Worm (Caenorhabditis elegans): ENCODE measurements around the gene T04F3.4.

T04F3.4 gene

ce11 chrV:11764373-11764954, 1.6 kb upstream of the T04F3.4 start, which contains the start of the genes F55A11.1 and syx-5 (continued):
- TF ChIP-seq lir-1 (GFP tag; conservative IDR thresholded peaks at IDR 0.05) = no peak
- TF ChIP-seq F33H1.4 (GFP tag; IDR thresholded peaks at IDR 0.05) = peak; percentile 55
- peak; percentile 87 for TF ChIP-seq pbrm-1 (GFP tag; IDR thresholded peaks at IDR 0.05)
- TF ChIP-seq madf-10 (tag; optimal IDR thresholded peaks at IDR 0.05) = peak; percentile 54
- TF ChIP-seq ztf-18 (tag; optimal IDR thresholded peaks at IDR 0.05) = peak; percentile 45
- TF ChIP-seq bed-1 (GFP tag; IDR thresholded peaks at IDR 0.05) = no peak
- no peak for TF ChIP-seq aptf-2 (GFP tag; conservative IDR thresholded peaks at IDR 0.05)
- TF ChIP-seq nhr-120 (GFP tag; IDR thresholded peaks at IDR 0.05) = no peak
- TF ChIP-seq attf-3 (GFP tag; conservative IDR thresholded peaks at IDR 0.05) = no peak
- no peak for TF ChIP-seq ceh-40 (GFP tag; IDR thresholded peaks at IDR 0.05)
- peak; percentile 80 for TF ChIP-seq mcd-1 (GFP tag; IDR thresholded peaks at IDR 0.05)
- TF ChIP-seq nhr-90 (tag; optimal IDR thresholded peaks at IDR 0.05) = no peak
- 0 out of 2 replicates have a peak, but pooled peaks have one; percentile 71 for TF ChIP-seq Y56A3A.18 (GFP tag; IDR thresholded peaks at IDR 0.05)
- TF ChIP-seq efl-1 (GFP tag; optimal IDR thresholded peaks at IDR 0.05) = peak; percentile 33
- no peak for TF ChIP-seq C17E4.6 (GFP tag; IDR thresholded peaks at IDR 0.05)
- TF ChIP-seq egl-44 (GFP tag; IDR thresholded peaks at IDR 0.05) = no peak
- TF ChIP-seq ama-1 (optimal IDR thresholded peaks at IDR 0.05) = no peak
- no peak for TF ChIP-seq ama-1 (GFP tag; optimal IDR thresholded peaks at IDR 0.05)
- TF ChIP-seq D2030.7 (GFP tag; IDR thresholded peaks at IDR 0.05) = peak; percentile 56; the same call in 1 of the 2 replicates
- no peak for TF ChIP-seq B0261.1 (tag; optimal IDR thresholded peaks at IDR 0.05)
- TF ChIP-seq attf-5 (GFP tag; optimal IDR thresholded peaks at IDR 0.05) = peak; percentile 67
- no peak for TF ChIP-seq mes-4 (tag; optimal IDR thresholded peaks at IDR 0.05)
- no peak for TF ChIP-seq tbx-9 (tag; optimal IDR thresholded peaks at IDR 0.05; ENCODE audit: borderline replicate concordance)
- TF ChIP-seq hlh-26 (GFP tag; conservative IDR thresholded peaks at IDR 0.05) = no peak
- peak; percentile 40 for TF ChIP-seq ztf-3 (GFP tag; optimal IDR thresholded peaks at IDR 0.05)
- no peak for TF ChIP-seq F55B11.4 (tag; optimal IDR thresholded peaks at IDR 0.05; ENCODE audit: borderline replicate concordance, insufficient read depth)
- TF ChIP-seq ztf-22 (GFP tag; optimal IDR thresholded peaks at IDR 0.05) = no peak
- TF ChIP-seq unc-62 (GFP tag; optimal IDR thresholded peaks at IDR 0.05) = no peak
- TF ChIP-seq T26A5.8 (tag; optimal IDR thresholded peaks at IDR 0.05) = no peak
- no peak for TF ChIP-seq dpff-1 (tag; optimal IDR thresholded peaks at IDR 0.05)
- TF ChIP-seq lin-35 (GFP tag; optimal IDR thresholded peaks at IDR 0.05) = peak in 1 of 3 experiments; percentile 69
- peak; percentile 62 for TF ChIP-seq atf-7 (tag; optimal IDR thresholded peaks at IDR 0.05)
- TF ChIP-seq lsl-1 (GFP tag; optimal IDR thresholded peaks at IDR 0.05) = peak; percentile 97
- TF ChIP-seq F57A8.1 (GFP tag; optimal IDR thresholded peaks at IDR 0.05) = no peak
- no peak for TF ChIP-seq ceh-58 (GFP tag; IDR thresholded peaks at IDR 0.05)
- TF ChIP-seq ztf-26 (tag; optimal IDR thresholded peaks at IDR 0.05) = peak; percentile 80
- TF ChIP-seq snpc-4 (GFP tag; optimal IDR thresholded peaks at IDR 0.05) = no peak
- TF ChIP-seq snpc-4 (tag; optimal IDR thresholded peaks at IDR 0.05) = peak; percentile 2 to 82 (median 52)
- no peak for TF ChIP-seq lsy-27 (tag; optimal IDR thresholded peaks at IDR 0.05; ENCODE audit: borderline replicate concordance, insufficient read depth)
- peak; percentile 92 for TF ChIP-seq repo-1 (tag; optimal IDR thresholded peaks at IDR 0.05)
- TF ChIP-seq lag-1 (GFP tag; IDR thresholded peaks at IDR 0.05) = no peak
- TF ChIP-seq rcor-1 (GFP tag; IDR thresholded peaks at IDR 0.05) = peak; percentile 79
- TF ChIP-seq dpl-1 (GFP tag; optimal IDR thresholded peaks at IDR 0.05) = peak; percentile 30
- peak; percentile 75 for TF ChIP-seq tlf-1 (GFP tag; optimal IDR thresholded peaks at IDR 0.05)
- TF ChIP-seq lin-40 (tag; optimal IDR thresholded peaks at IDR 0.05) = peak; percentile 95
- peak; percentile 61 for TF ChIP-seq hmg-1.2 (GFP tag; IDR thresholded peaks at IDR 0.05)
- TF ChIP-seq ZK185.1 (tag; optimal IDR thresholded peaks at IDR 0.05; ENCODE audit: poor library complexity, severe bottlenecking) = peak; percentile 22
- peak; percentile 29 for TF ChIP-seq him-1 (tag; optimal IDR thresholded peaks at IDR 0.05)
- TF ChIP-seq nfya-1 (tag; optimal IDR thresholded peaks at IDR 0.05; ENCODE audit: borderline replicate concordance, insufficient read depth) = no peak

Data from whole organism, young adult.